Fruit fly (Drosophila melanogaster) whole organism, prepupa: ENCODE data around the gene CG9030.

Experiments
- CG10631 ChIP-seq: fragments of 200-800 bp; sonication (Bioruptor generic); optimal IDR thresholded peaks from 2 replicates; lab custom pipeline; 2016; ENCODE audit warnings: missing biosample characterization, missing genetic modification characterization
- CG10669 ChIP-seq: fragments of 200-800 bp; sonication (Bioruptor generic); optimal IDR thresholded peaks from 3 replicates; lab custom pipeline; 2018; ENCODE audit warnings: missing biosample characterization, mild to moderate bottlenecking, missing genetic modification characterization, moderate library complexity
- CG3032 ChIP-seq: fragments of 200-800 bp; optimal IDR thresholded peaks from 2 replicates; lab custom pipeline; 2019; ENCODE audit warnings: missing biosample characterization, mild to moderate bottlenecking, missing genetic modification characterization, moderate library complexity
- CG6163 ChIP-seq: fragments of 200-800 bp; sonication (Bioruptor generic); IDR thresholded peaks from 3 replicates; pipeline ENCODE4 v1.3.6; 2022; ENCODE audit warnings: missing biosample characterization, missing genetic modification characterization
- CG7368 ChIP-seq: fragments of 200-800 bp; sonication (Bioruptor generic); optimal IDR thresholded peaks from 3 replicates; lab custom pipeline; 2016; ENCODE audit warnings: missing biosample characterization, missing genetic modification characterization
- Eip75B ChIP-seq: fragments of 200-800 bp; sonication (Bioruptor generic); optimal IDR thresholded peaks from 3 replicates; lab custom pipeline; 2016; ENCODE audit warnings: missing biosample characterization, missing genetic modification characterization
- Sox102F ChIP-seq: fragments of 200-800 bp; sonication (Bioruptor generic); optimal IDR thresholded peaks from 2 replicates; lab custom pipeline; 2016; ENCODE audit warnings: missing biosample characterization, mild to moderate bottlenecking, missing genetic modification characterization
- acj6 ChIP-seq: fragments of 200-800 bp; sonication (Bioruptor generic); optimal IDR thresholded peaks from 3 replicates; lab custom pipeline; 2016; ENCODE audit warnings: missing biosample characterization, missing genetic modification characterization
- net ChIP-seq: fragments of 200-800 bp; sonication (Bioruptor generic); optimal IDR thresholded peaks from 3 replicates; lab custom pipeline; 2016; ENCODE audit warnings: missing biosample characterization, missing genetic modification characterization
- pdm3 ChIP-seq: fragments of 200-800 bp; sonication (Bioruptor generic); optimal IDR thresholded peaks from 3 replicates; lab custom pipeline; 2016; ENCODE audit warnings: missing biosample characterization, missing genetic modification characterization
- salr ChIP-seq, 2 experiments: fragments of 200-800 bp; sonication (Bioruptor generic); optimal IDR thresholded peaks; 3 replicates each; lab custom pipeline; 2016 to 2018; ENCODE audit warnings: missing biosample characterization in 2 of 2, missing genetic modification characterization in 2 of 2, mild to moderate bottlenecking in 1 of 2

dm6 chrX:14923277-14924019 is 31.5 kb downstream of the CG9030 start, which contains the start of gene CG9503:
- no peak for TF ChIP-seq net
- TF ChIP-seq CG7368 (GFP tag; lab: Kevin White, UChicago), result no peak
- TF ChIP-seq CG10631 (GFP tag; lab: Kevin White, UChicago), result no peak
- no peak for TF ChIP-seq CG10669 (GFP tag; lab: Kevin White, UChicago)
- TF ChIP-seq Eip75B (GFP tag; lab: Kevin White, UChicago), result no peak
- TF ChIP-seq CG6163 (GFP tag; lab: Robert Waterston, UW), result no peak
- no peak for TF ChIP-seq Sox102F (GFP tag; lab: Kevin White, UChicago)
- no peak for TF ChIP-seq CG3032
- TF ChIP-seq pdm3 (GFP tag; lab: Kevin White, UChicago), result no peak
- no peak for TF ChIP-seq salr (GFP tag; optimal IDR thresholded peaks at IDR 0.05; lab: Kevin White, UChicago)
- TF ChIP-seq acj6 (GFP tag; lab: Kevin White, UChicago), result no peak
